Worm (Caenorhabditis elegans) whole organism, L4 larva: ENCODE measurements around the gene tag-329.

Experiments used
- F26F4.8 ChIP-seq: fragments of 200-800 bp; sonication (Bioruptor generic); conservative IDR thresholded peaks from 2 replicates; pipeline ENCODE4 v1.3.6; 2022; ENCODE audit warnings: missing genetic modification characterization, missing compliant biosample characterization
- F37D6.2 ChIP-seq: sonication (generic microtip); optimal IDR thresholded peaks from 2 replicates; lab custom pipeline; 2016; ENCODE audit warnings: mild to moderate bottlenecking, missing genetic modification characterization, missing compliant biosample characterization
- F49E8.2 ChIP-seq: sonication (generic microtip); optimal IDR thresholded peaks from 2 replicates; lab custom pipeline; 2016; ENCODE audit warnings: missing compliant biosample characterization, mild to moderate bottlenecking, missing genetic modification characterization, borderline replicate concordance
- R02D3.7 ChIP-seq: fragments of 150-350 bp; sonication (generic microtip); optimal IDR thresholded peaks from 3 replicates; lab custom pipeline; 2014; ENCODE audit warnings: missing biosample characterization, missing genetic modification characterization
- T26A8.4 ChIP-seq: fragments of 200-800 bp; sonication (Bioruptor generic); IDR thresholded peaks from 2 replicates; pipeline ENCODE4 v1.3.6; 2022; ENCODE audit warnings: missing genetic modification characterization, missing compliant biosample characterization
- Y105C5A.15 ChIP-seq: fragments of 200-800 bp; sonication (Bioruptor generic); IDR thresholded peaks from 2 replicates; pipeline ENCODE4 v1.3.6; 2022; ENCODE audit warnings: missing genetic modification characterization, missing compliant biosample characterization
- Y48G9A.11 ChIP-seq: fragments of 200-800 bp; sonication (Bioruptor generic); IDR thresholded peaks from 2 replicates; pipeline ENCODE4 v1.3.6; 2022; ENCODE audit warnings: missing genetic modification reagents, missing genetic modification characterization, missing compliant biosample characterization
- Y75B8A.6 ChIP-seq: fragments of 200-800 bp; sonication (Bioruptor generic); IDR thresholded peaks from 2 replicates; pipeline ENCODE4 v1.3.6; 2022; ENCODE audit warnings: missing genetic modification reagents, missing genetic modification characterization, missing compliant biosample characterization
- ZK546.5 ChIP-seq, 2 experiments: sonication (generic microtip); optimal IDR thresholded peaks; 2 replicates each; lab custom pipeline; 2017; ENCODE audit warnings: missing biosample characterization in 2 of 2, missing genetic modification characterization in 2 of 2
- aha-1 ChIP-seq: fragments of 150-350 bp; peaks from one replicate; lab custom pipeline; 2014; ENCODE audit warnings: missing biosample characterization, missing genetic modification characterization
- aly-2 ChIP-seq: sonication (generic microtip); optimal IDR thresholded peaks from 2 replicates; lab custom pipeline; 2018; ENCODE audit warnings: missing biosample characterization, missing genetic modification characterization
- ceh-28 ChIP-seq: fragments of 150-350 bp; optimal IDR thresholded peaks from 2 replicates; lab custom pipeline; 2014; ENCODE audit warnings: missing biosample characterization, missing genetic modification reagents, missing genetic modification characterization
- ceh-44 ChIP-seq: fragments of 200-800 bp; sonication (Bioruptor generic); IDR thresholded peaks from 2 replicates; pipeline ENCODE4 v1.3.6; 2022; ENCODE audit warnings: missing genetic modification reagents, missing genetic modification characterization, missing compliant biosample characterization
- cey-2 ChIP-seq: sonication (generic microtip); optimal IDR thresholded peaks from 3 replicates; lab custom pipeline; 2017; ENCODE audit warnings: missing genetic modification characterization, mild to moderate bottlenecking, missing compliant biosample characterization, antibody characterized with exemption, borderline replicate concordance; ENCODE audit not compliant: insufficient read depth
- dmd-6 ChIP-seq: fragments of 200-800 bp; sonication (Bioruptor generic); IDR thresholded peaks from 2 replicates; pipeline ENCODE4 v1.3.6; 2022; ENCODE audit warnings: missing genetic modification reagents, missing genetic modification characterization, missing compliant biosample characterization
- dve-1 ChIP-seq: sonication (generic microtip); optimal IDR thresholded peaks from 2 replicates; lab custom pipeline; 2017; ENCODE audit warnings: antibody characterized with exemption, mild to moderate bottlenecking, missing genetic modification characterization, missing compliant biosample characterization; ENCODE audit not compliant: insufficient read depth
- egl-27 ChIP-seq: sonication (generic microtip); optimal IDR thresholded peaks from 3 replicates; lab custom pipeline; 2017; ENCODE audit warnings: missing biosample characterization, missing genetic modification reagents, missing genetic modification characterization
- egl-43 ChIP-seq: fragments of 200-800 bp; sonication (Bioruptor generic); IDR thresholded peaks from 2 replicates; pipeline ENCODE4 v1.3.6; 2022; ENCODE audit warnings: missing genetic modification reagents, missing genetic modification characterization, missing compliant biosample characterization
- fkh-10 ChIP-seq: fragments of 150-350 bp; optimal IDR thresholded peaks from 2 replicates; lab custom pipeline; 2014; ENCODE audit warnings: missing biosample characterization, missing genetic modification reagents, missing genetic modification characterization
- gei-8 ChIP-seq: fragments of 200-800 bp; sonication (Bioruptor generic); optimal IDR thresholded peaks from 2 replicates; lab custom pipeline; 2018; ENCODE audit warnings: mild to moderate bottlenecking, missing genetic modification characterization, missing compliant biosample characterization
- hlh-11 ChIP-seq: fragments of 200-800 bp; sonication (Bioruptor generic); optimal IDR thresholded peaks from 2 replicates; lab custom pipeline; 2018; ENCODE audit warnings: mild to moderate bottlenecking, missing genetic modification characterization, missing compliant biosample characterization
- hlh-30 ChIP-seq: sonication (generic microtip); optimal IDR thresholded peaks from 2 replicates; lab custom pipeline; 2017; ENCODE audit warnings: antibody characterized with exemption, mild to moderate bottlenecking, missing genetic modification characterization, missing compliant biosample characterization; ENCODE audit not compliant: insufficient read depth
- jun-1 ChIP-seq: fragments of 150-350 bp; optimal IDR thresholded peaks from 2 replicates; lab custom pipeline; 2014; ENCODE audit warnings: missing biosample characterization, missing genetic modification reagents, missing genetic modification characterization
- lin-13 ChIP-seq: fragments of 150-350 bp; optimal IDR thresholded peaks from 2 replicates; lab custom pipeline; 2014; ENCODE audit warnings: missing biosample characterization, missing genetic modification reagents, missing genetic modification characterization
- lin-15B ChIP-seq: fragments of 150-350 bp; sonication (generic microtip); optimal IDR thresholded peaks from 3 replicates; lab custom pipeline; 2014; ENCODE audit warnings: missing biosample characterization, missing genetic modification characterization
- lir-3 ChIP-seq: sonication (generic microtip); optimal IDR thresholded peaks from 2 replicates; lab custom pipeline; 2016; ENCODE audit warnings: mild to moderate bottlenecking, missing genetic modification characterization, missing compliant biosample characterization
- lsy-2 ChIP-seq, 2 experiments: fragments of 150-350 bp in 1 of 2; sonication (generic microtip) in 1 of 2; optimal IDR thresholded peaks; 2 replicates each; lab custom pipeline; 2014 to 2017; ENCODE audit warnings: missing biosample characterization in 2 of 2, missing genetic modification characterization in 2 of 2
- mdl-1 ChIP-seq, 2 experiments: fragments of 150-350 bp in 1 of 2; sonication (generic microtip) in 1 of 2; optimal IDR thresholded peaks; 2 replicates each; lab custom pipeline; 2014 to 2017; ENCODE audit warnings: missing biosample characterization in 2 of 2, missing genetic modification characterization in 2 of 2
- mxl-2 ChIP-seq: fragments of 200-800 bp; sonication (Bioruptor generic); conservative IDR thresholded peaks from 2 replicates; pipeline ENCODE4 v1.3.6; 2022; ENCODE audit warnings: missing genetic modification reagents, missing genetic modification characterization, missing compliant biosample characterization
- nhr-11 ChIP-seq: fragments of 150-350 bp; optimal IDR thresholded peaks from 2 replicates; lab custom pipeline; 2014; ENCODE audit warnings: missing biosample characterization, missing genetic modification characterization
- nhr-111 ChIP-seq: fragments of 200-800 bp; sonication (Bioruptor generic); optimal IDR thresholded peaks from 2 replicates; lab custom pipeline; 2018; ENCODE audit warnings: mild to moderate bottlenecking, missing genetic modification characterization, missing compliant biosample characterization
- nhr-28 ChIP-seq: fragments of 150-350 bp; optimal IDR thresholded peaks from 2 replicates; lab custom pipeline; 2014; ENCODE audit warnings: missing biosample characterization, missing genetic modification characterization
- nhr-41 ChIP-seq: fragments of 200-800 bp; sonication (Bioruptor generic); IDR thresholded peaks from 2 replicates; pipeline ENCODE4 v1.3.6; 2022; ENCODE audit warnings: missing genetic modification reagents, missing genetic modification characterization, missing compliant biosample characterization
- nhr-42 ChIP-seq: fragments of 200-800 bp; sonication (Bioruptor generic); IDR thresholded peaks from 2 replicates; pipeline ENCODE4 v1.3.6; 2022; ENCODE audit warnings: missing genetic modification characterization, missing compliant biosample characterization
- nhr-48 ChIP-seq: sonication (generic microtip); optimal IDR thresholded peaks from 2 replicates; lab custom pipeline; 2016; ENCODE audit warnings: mild to moderate bottlenecking, missing genetic modification characterization, missing compliant biosample characterization
- nhr-6 ChIP-seq: fragments of 150-350 bp; optimal IDR thresholded peaks from 2 replicates; lab custom pipeline; 2014; ENCODE audit warnings: missing biosample characterization, missing genetic modification characterization
- nhr-77 ChIP-seq: fragments of 150-350 bp; optimal IDR thresholded peaks from 2 replicates; lab custom pipeline; 2014; ENCODE audit warnings: missing biosample characterization, missing genetic modification characterization
- pha-4 ChIP-seq, 2 experiments: fragments of 150-350 bp in 1 of 2; fragments of 200-800 bp in 1 of 2; sonication (Bioruptor generic) in 1 of 2; IDR thresholded peaks in 1 of 2; optimal IDR thresholded peaks in 1 of 2; 2 replicates each; pipeline versions ENCODE4 v1.3.6 to Lab custom; 2014 to 2022; ENCODE audit warnings: missing genetic modification characterization in 2 of 2, missing genetic modification reagents in 2 of 2, missing biosample characterization in 1 of 2, missing compliant biosample characterization in 1 of 2
- pqm-1 ChIP-seq: sonication (generic microtip); optimal IDR thresholded peaks from 2 replicates; lab custom pipeline; 2017; ENCODE audit warnings: missing biosample characterization, missing genetic modification characterization
- rbr-2 ChIP-seq: sonication (generic microtip); optimal IDR thresholded peaks from 2 replicates; lab custom pipeline; 2016; ENCODE audit warnings: missing genotype, missing genetic modification characterization, missing compliant biosample characterization
- sdz-12 ChIP-seq: fragments of 200-800 bp; sonication (Bioruptor generic); optimal IDR thresholded peaks from 2 replicates; lab custom pipeline; 2018; ENCODE audit warnings: mild to moderate bottlenecking, missing genetic modification characterization, missing compliant biosample characterization
- set-16 ChIP-seq: fragments of 200-800 bp; sonication (Bioruptor generic); IDR thresholded peaks from 2 replicates; pipeline ENCODE4 v1.3.6; 2022; ENCODE audit warnings: missing genetic modification reagents, missing genetic modification characterization, missing compliant biosample characterization
- spr-1 ChIP-seq: sonication (generic microtip); optimal IDR thresholded peaks from 2 replicates; lab custom pipeline; 2016; ENCODE audit warnings: mild to moderate bottlenecking, missing genetic modification characterization, missing compliant biosample characterization
- spr-3 ChIP-seq: fragments of 200-800 bp; sonication (Bioruptor generic); optimal IDR thresholded peaks from 2 replicates; lab custom pipeline; 2018; ENCODE audit warnings: mild to moderate bottlenecking, missing genetic modification characterization, missing compliant biosample characterization
- unc-39 ChIP-seq: sonication (generic microtip); optimal IDR thresholded peaks from 2 replicates; lab custom pipeline; 2017; ENCODE audit warnings: missing biosample characterization, missing genetic modification characterization
- zfp-2 ChIP-seq: sonication (generic microtip); optimal IDR thresholded peaks from 2 replicates; lab custom pipeline; 2016; ENCODE audit warnings: mild to moderate bottlenecking, missing genetic modification characterization, missing compliant biosample characterization
- zfp-3 ChIP-seq: fragments of 200-800 bp; sonication (Bioruptor generic); conservative IDR thresholded peaks from 2 replicates; pipeline ENCODE4 v1.3.6; 2022; ENCODE audit warnings: missing genetic modification reagents, missing genetic modification characterization, missing compliant biosample characterization

tag-329 gene

DNA sequence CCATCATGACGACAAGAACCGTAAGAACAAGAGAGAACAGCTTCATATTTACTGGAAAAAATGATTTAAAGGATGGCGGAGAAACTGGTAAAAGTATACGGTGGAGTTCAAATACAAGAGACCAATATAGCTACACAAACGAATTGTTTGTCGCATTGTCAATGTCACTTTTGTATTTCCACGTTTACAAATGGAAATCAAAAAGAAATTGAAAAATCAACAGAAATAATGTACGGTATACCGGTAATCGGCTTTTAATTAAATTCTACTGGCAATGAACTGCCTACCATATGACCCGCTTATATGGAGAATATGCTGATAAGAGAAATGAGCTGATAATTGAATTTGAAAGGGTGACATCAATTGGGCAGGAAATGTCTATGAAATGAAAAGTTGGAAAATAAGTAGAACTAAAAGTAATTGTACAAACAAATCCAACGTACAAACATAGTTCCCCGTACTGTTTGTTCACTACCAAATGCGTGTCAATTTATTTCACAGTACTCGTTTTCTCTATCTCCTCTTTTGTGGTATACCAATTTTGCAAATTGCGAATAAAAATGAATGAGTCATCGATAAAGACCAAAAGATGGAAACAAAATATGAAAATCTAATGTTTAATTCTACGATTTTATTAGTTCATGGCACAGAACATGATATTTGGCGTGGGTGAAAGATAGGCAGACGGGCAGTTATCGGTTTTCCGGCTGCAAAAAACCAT lies 43.1 kb upstream of the tag-329 start, which contains the start of gene K06A4.7 (continued):
- TF ChIP-seq unc-39 (tag; lab: Kevin White, UChicago) = no peak
- no peak for TF ChIP-seq zfp-3 (GFP tag; lab: Robert Waterston, UW)
- no peak for TF ChIP-seq nhr-42
- TF ChIP-seq nhr-41 (GFP tag; lab: Robert Waterston, UW) = no peak
- TF ChIP-seq aha-1 (tag; lab: Kevin White, UChicago) = peak; percentile 55
- no peak for TF ChIP-seq gei-8 (GFP tag; lab: Kevin White, UChicago)
- TF ChIP-seq jun-1 (tag; lab: Kevin White, UChicago) = no peak
- TF ChIP-seq dve-1 (tag; lab: Kevin White, UChicago) = peak; percentile 21
- TF ChIP-seq mdl-1 (tag; optimal IDR thresholded peaks at IDR 0.05; lab: Kevin White, UChicago) = peak in 1 of 2 experiments; percentile 33
- no peak for TF ChIP-seq fkh-10 (GFP tag; lab: Kevin White, UChicago)
- TF ChIP-seq spr-1 (tag; lab: Kevin White, UChicago) = no peak
- no peak for TF ChIP-seq Y75B8A.6 (GFP tag; lab: Robert Waterston, UW)
- no peak for TF ChIP-seq pha-4 (GFP tag; IDR thresholded peaks at IDR 0.05; lab: Robert Waterston, UW)
- TF ChIP-seq pha-4 (tag; optimal IDR thresholded peaks at IDR 0.05; lab: Kevin White, UChicago) = no peak
- TF ChIP-seq spr-3 (GFP tag; lab: Kevin White, UChicago) = no peak
- TF ChIP-seq egl-27 = no peak
- no peak for TF ChIP-seq lin-13 (GFP tag; lab: Kevin White, UChicago)
- no peak for TF ChIP-seq nhr-6 (tag; lab: Kevin White, UChicago)

DNA sequence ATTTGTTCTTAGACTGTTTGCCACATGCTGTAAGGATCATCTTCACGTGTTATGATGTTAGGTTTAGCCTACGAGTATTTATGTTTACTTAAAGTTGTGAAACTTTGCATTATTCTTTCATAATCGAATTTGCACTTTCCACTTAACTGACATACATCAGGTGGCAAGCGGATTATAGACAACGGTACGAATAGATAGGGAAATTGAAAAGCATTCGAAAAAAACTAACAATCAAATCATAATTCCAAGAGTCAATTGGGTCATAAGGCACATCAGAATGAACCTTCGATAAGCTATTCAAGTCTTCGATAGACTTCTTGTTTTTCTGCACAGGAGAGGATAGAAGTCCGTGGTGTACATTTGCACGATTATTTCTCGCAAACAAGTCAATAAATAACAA lies 42.3 kb upstream of the tag-329 start:
- TF ChIP-seq lin-15B (tag; lab: Kevin White, UChicago) = no peak
- no peak for TF ChIP-seq Y48G9A.11 (GFP tag; lab: Robert Waterston, UW)
- no peak for TF ChIP-seq F49E8.2
- no peak for TF ChIP-seq F37D6.2 (tag; lab: Kevin White, UChicago)
- no peak for TF ChIP-seq nhr-77
- no peak for TF ChIP-seq T26A8.4
- TF ChIP-seq rbr-2 (tag; lab: Kevin White, UChicago) = no peak
- no peak for TF ChIP-seq sdz-12 (GFP tag; lab: Kevin White, UChicago)
- TF ChIP-seq set-16 (GFP tag; lab: Robert Waterston, UW) = no peak
- peak; percentile 68 for TF ChIP-seq dmd-6
- TF ChIP-seq aha-1 (tag; lab: Kevin White, UChicago) = no peak
- TF ChIP-seq hlh-11 (tag; lab: Kevin White, UChicago) = peak; percentile 35
- TF ChIP-seq cey-2 (tag; lab: Kevin White, UChicago) = no peak
- no peak for TF ChIP-seq F26F4.8 (GFP tag; lab: Robert Waterston, UW)
- no peak for TF ChIP-seq nhr-48 (tag; lab: Kevin White, UChicago)
- TF ChIP-seq nhr-111 = no peak
- no peak for TF ChIP-seq ceh-44 (GFP tag; lab: Robert Waterston, UW)
- TF ChIP-seq egl-43 (GFP tag; lab: Robert Waterston, UW) = no peak
- TF ChIP-seq ceh-28 = no peak
- no peak for TF ChIP-seq mxl-2 (GFP tag; lab: Robert Waterston, UW)
- no peak for TF ChIP-seq nhr-42
- TF ChIP-seq ZK546.5 (tag; optimal IDR thresholded peaks at IDR 0.05; lab: Kevin White, UChicago) = no peak
- TF ChIP-seq lir-3 (tag; lab: Kevin White, UChicago) = no peak
- no peak for TF ChIP-seq zfp-3 (GFP tag; lab: Robert Waterston, UW)
- no peak for TF ChIP-seq zfp-2
- no peak for TF ChIP-seq lsy-2 (tag; optimal IDR thresholded peaks at IDR 0.05; lab: Kevin White, UChicago)
- TF ChIP-seq spr-3 (GFP tag; lab: Kevin White, UChicago) = no peak
- no peak for TF ChIP-seq hlh-30 (tag; lab: Kevin White, UChicago)
- no peak for TF ChIP-seq nhr-11
- TF ChIP-seq lin-13 (GFP tag; lab: Kevin White, UChicago) = no peak
- TF ChIP-seq pqm-1 = peak; percentile 19
- TF ChIP-seq nhr-28 (tag; lab: Kevin White, UChicago) = peak; percentile 26
- TF ChIP-seq Y105C5A.15 = no peak
- no peak for TF ChIP-seq aly-2 (tag; lab: Kevin White, UChicago)
- no peak for TF ChIP-seq jun-1 (tag; lab: Kevin White, UChicago)
- TF ChIP-seq R02D3.7 (tag; lab: Kevin White, UChicago) = no peak
- TF ChIP-seq nhr-41 (GFP tag; lab: Robert Waterston, UW) = no peak
- TF ChIP-seq gei-8 (GFP tag; lab: Kevin White, UChicago) = no peak
